Worm (Caenorhabditis elegans): ENCODE results near the gene clec-54.

ce11 chrV:14523105-14523504 is 46.4 kb downstream of the clec-54 start, which contains the start of gene C53A5.2:
- TF ChIP-seq tbx-37 (GFP tag; conservative IDR thresholded peaks at IDR 0.05) (no peak), ama-1 (optimal IDR thresholded peaks at IDR 0.05) (no peak), sea-1 (GFP tag; conservative IDR thresholded peaks at IDR 0.05) (no peak), tra-4 (tag; optimal IDR thresholded peaks at IDR 0.05) (no peak), pes-1 (GFP tag; IDR thresholded peaks at IDR 0.05) (no peak), scrt-1 (GFP tag; IDR thresholded peaks at IDR 0.05) (no peak), ceh-36 (tag; optimal IDR thresholded peaks at IDR 0.05) (no peak), flt-1 (GFP tag; IDR thresholded peaks at IDR 0.05) (no peak), B0310.2 (tag; optimal IDR thresholded peaks at IDR 0.05) (no peak), tbx-11 (GFP tag; IDR thresholded peaks at IDR 0.05) (no peak), hnd-1 (tag; optimal IDR thresholded peaks at IDR 0.05) (no peak), ets-7 (tag; optimal IDR thresholded peaks at IDR 0.05) (no peak), ceh-13 (GFP tag; optimal IDR thresholded peaks at IDR 0.05) (no peak), F13C5.2 (tag; optimal IDR thresholded peaks at IDR 0.05) (no peak)

Measured in whole organism, early embryonic.